Fruit fly (Drosophila melanogaster) whole organism, embryonic: ENCODE results near the gene Dpm2.
A peak's percentile ranks its signal among the peaks of the same experiment; 100 is the strongest.

ENCODE experiments used
- Atf-2 ChIP-seq: fragments of 200-800 bp; sonication (Bioruptor generic); optimal IDR thresholded peaks from 2 replicates; lab custom pipeline; 2016; ENCODE audit warnings: missing biosample characterization, missing genetic modification characterization
- Atf3 ChIP-seq: fragments of 200-800 bp; sonication (Bioruptor generic); optimal IDR thresholded peaks from 3 replicates; lab custom pipeline; 2016; ENCODE audit warnings: missing biosample characterization, missing genetic modification characterization
- Bgb ChIP-seq: fragments of 200-800 bp; sonication (Bioruptor generic); IDR thresholded peaks from 2 replicates; pipeline ENCODE4 v1.3.6; 2022; ENCODE audit warnings: missing biosample characterization, missing genetic modification characterization; ENCODE audit not compliant: partially characterized antibody
- Blimp-1 ChIP-seq: fragments of 200-800 bp; sonication (Bioruptor generic); optimal IDR thresholded peaks from 3 replicates; lab custom pipeline; 2018; ENCODE audit warnings: missing biosample characterization, missing genetic modification characterization, mild to moderate bottlenecking, moderate library complexity, missing genetic modification reagents
- CG10654 ChIP-seq: fragments of 200-800 bp; sonication (Bioruptor generic); optimal IDR thresholded peaks from 2 replicates; lab custom pipeline; 2016; ENCODE audit warnings: missing biosample characterization, missing genetic modification characterization
- CG15073 ChIP-seq: fragments of 200-800 bp; sonication (Bioruptor generic); optimal IDR thresholded peaks from 2 replicates; lab custom pipeline; 2016; ENCODE audit warnings: missing biosample characterization, missing genetic modification characterization
- CG16813 ChIP-seq: fragments of 200-800 bp; sonication (Bioruptor generic); IDR thresholded peaks from 3 replicates; pipeline ENCODE4 v1.3.6; 2022; ENCODE audit warnings: missing biosample characterization, missing genetic modification characterization; ENCODE audit not compliant: partially characterized antibody
- CG17385 ChIP-seq: fragments of 200-800 bp; sonication (Bioruptor generic); optimal IDR thresholded peaks from 3 replicates; lab custom pipeline; 2018; ENCODE audit warnings: missing biosample characterization, mild to moderate bottlenecking, missing genetic modification characterization
- CG30403 ChIP-seq: fragments of 200-800 bp; sonication (Bioruptor generic); optimal IDR thresholded peaks from 3 replicates; lab custom pipeline; 2016; ENCODE audit warnings: missing biosample characterization, missing genetic modification characterization
- CG31388 ChIP-seq: fragments of 200-800 bp; sonication (Bioruptor generic); optimal IDR thresholded peaks from 2 replicates; lab custom pipeline; 2016; ENCODE audit warnings: missing biosample characterization, missing genetic modification characterization
- CG3163 ChIP-seq: fragments of 200-800 bp; sonication (Bioruptor generic); optimal IDR thresholded peaks from 3 replicates; lab custom pipeline; 2016; ENCODE audit warnings: missing biosample characterization, missing genetic modification characterization
- CG4282 ChIP-seq: fragments of 200-800 bp; sonication (Bioruptor generic); optimal IDR thresholded peaks from 2 replicates; lab custom pipeline; 2016; ENCODE audit warnings: missing biosample characterization, missing genetic modification characterization
- CG4404 ChIP-seq: fragments of 200-800 bp; sonication (Bioruptor generic); IDR thresholded peaks from 2 replicates; pipeline ENCODE4 v1.3.6; 2022; ENCODE audit warnings: missing biosample characterization, missing genetic modification characterization
- CG6272 ChIP-seq: fragments of 200-800 bp; sonication (Bioruptor generic); IDR thresholded peaks from 2 replicates; pipeline ENCODE4 v1.3.6; 2022; ENCODE audit warnings: missing biosample characterization, missing genetic modification characterization
- CG7839 ChIP-seq: fragments of 200-800 bp; sonication (Bioruptor generic); optimal IDR thresholded peaks from 3 replicates; lab custom pipeline; 2018; ENCODE audit warnings: missing biosample characterization, mild to moderate bottlenecking, missing genetic modification characterization, moderate library complexity
- CG8089 ChIP-seq: fragments of 200-800 bp; sonication (Bioruptor generic); optimal IDR thresholded peaks from 3 replicates; lab custom pipeline; 2016; ENCODE audit warnings: missing biosample characterization, missing genetic modification characterization
- CG9215 ChIP-seq: fragments of 200-800 bp; sonication (Bioruptor generic); IDR thresholded peaks from 2 replicates; pipeline ENCODE4 v1.3.6; 2022; ENCODE audit warnings: missing biosample characterization, missing genetic modification characterization
- Drgx ChIP-seq: fragments of 200-800 bp; sonication (Bioruptor generic); IDR thresholded peaks from 2 replicates; pipeline ENCODE4 v1.3.6; 2022; ENCODE audit warnings: missing biosample characterization, missing genetic modification characterization
- Fer1 ChIP-seq: fragments of 200-800 bp; sonication (Bioruptor generic); optimal IDR thresholded peaks from 2 replicates; lab custom pipeline; 2017; ENCODE audit warnings: missing biosample characterization, mild to moderate bottlenecking, missing genetic modification characterization
- H15 ChIP-seq: fragments of 200-800 bp; sonication (Bioruptor generic); IDR thresholded peaks from 3 replicates; pipeline ENCODE4 v1.3.6; 2022; ENCODE audit warnings: missing biosample characterization, missing genetic modification characterization
- H2.0 ChIP-seq: fragments of 200-800 bp; sonication (Bioruptor generic); IDR thresholded peaks from 2 replicates; pipeline ENCODE4 v1.3.6; 2022; ENCODE audit warnings: missing biosample characterization, missing genetic modification characterization
- HLH3B ChIP-seq: fragments of 200-800 bp; sonication (Bioruptor generic); IDR thresholded peaks from 2 replicates; pipeline ENCODE4 v1.3.6; 2022; ENCODE audit warnings: missing biosample characterization, missing genetic modification characterization
- HLH4C ChIP-seq: fragments of 200-800 bp; sonication (Bioruptor generic); IDR thresholded peaks from 3 replicates; pipeline ENCODE4 v1.3.6; 2022; ENCODE audit warnings: missing biosample characterization, missing genetic modification characterization; ENCODE audit not compliant: partially characterized antibody
- Hand ChIP-seq: fragments of 200-800 bp; sonication (Bioruptor generic); optimal IDR thresholded peaks from 2 replicates; lab custom pipeline; 2017; ENCODE audit warnings: mild to moderate bottlenecking, missing biosample characterization, missing genetic modification reagents, missing genetic modification characterization
- Jarid2 ChIP-seq: fragments of 200-800 bp; sonication (Bioruptor generic); optimal IDR thresholded peaks from 3 replicates; lab custom pipeline; 2017; ENCODE audit warnings: mild to moderate bottlenecking, missing biosample characterization, missing genetic modification reagents, missing genetic modification characterization
- Max ChIP-seq: fragments of 200-800 bp; sonication (Bioruptor generic); optimal IDR thresholded peaks from 2 replicates; lab custom pipeline; 2016; ENCODE audit warnings: missing biosample characterization, mild to moderate bottlenecking, missing genetic modification characterization
- Meics ChIP-seq: fragments of 200-800 bp; sonication (Bioruptor generic); optimal IDR thresholded peaks from 2 replicates; lab custom pipeline; 2017; ENCODE audit warnings: missing biosample characterization, mild to moderate bottlenecking, missing genetic modification characterization
- Myb ChIP-seq: fragments of 200-800 bp; sonication (Bioruptor generic); optimal IDR thresholded peaks from 2 replicates; lab custom pipeline; 2016; ENCODE audit warnings: missing biosample characterization, missing genetic modification characterization
- NfI ChIP-seq: fragments of 200-800 bp; sonication (Bioruptor generic); optimal IDR thresholded peaks from 3 replicates; lab custom pipeline; 2018; ENCODE audit warnings: missing biosample characterization, mild to moderate bottlenecking, missing genetic modification characterization, moderate library complexity
- Pdp1 ChIP-seq, 2 experiments: fragments of 200-800 bp; sonication (Bioruptor generic); optimal IDR thresholded peaks; 3 replicates each; lab custom pipeline; 2016; ENCODE audit warnings: missing biosample characterization in 2 of 2, missing genetic modification characterization in 2 of 2, mild to moderate bottlenecking in 1 of 2, moderate library complexity in 1 of 2
- Sry-β ChIP-seq: fragments of 200-800 bp; sonication (Bioruptor generic); optimal IDR thresholded peaks from 2 replicates; lab custom pipeline; 2018; ENCODE audit warnings: missing biosample characterization, mild to moderate bottlenecking, missing genetic modification characterization, moderate library complexity
- Tbp ChIP-seq: fragments of >200 bp; optimal IDR thresholded peaks from 2 replicates; lab custom pipeline; 2018; ENCODE audit warnings: missing biosample characterization, missing genetic modification characterization
- Trl ChIP-seq, 3 experiments: fragments of >200 bp in 2 of 3; fragments of 200-800 bp in 1 of 3; sonication (Bioruptor generic) in 1 of 3; optimal IDR thresholded peaks; 2 replicates in 1 of 3; 3 replicates in 2 of 3; lab custom pipeline; 2016 to 2017; ENCODE audit warnings: missing biosample characterization in 1 of 3, missing genetic modification characterization in 1 of 3
- aop ChIP-seq: fragments of 200-800 bp; sonication (Bioruptor generic); IDR thresholded peaks from 2 replicates; pipeline ENCODE4 v1.3.6; 2022; ENCODE audit warnings: missing biosample characterization, missing genetic modification characterization
- ara ChIP-seq: fragments of 200-800 bp; sonication (Bioruptor generic); IDR thresholded peaks from 2 replicates; pipeline ENCODE4 v1.3.6; 2022; ENCODE audit warnings: missing biosample characterization, missing genetic modification characterization
- az2 ChIP-seq: fragments of 200-800 bp; sonication (Bioruptor generic); optimal IDR thresholded peaks from 3 replicates; lab custom pipeline; 2016; ENCODE audit warnings: missing biosample characterization, missing genetic modification characterization
- cwo ChIP-seq: fragments of 200-800 bp; sonication (Bioruptor generic); optimal IDR thresholded peaks from 3 replicates; lab custom pipeline; 2017; ENCODE audit warnings: missing biosample characterization, missing genetic modification characterization, mild to moderate bottlenecking, moderate library complexity, missing genetic modification reagents
- fd64A ChIP-seq: fragments of 200-800 bp; sonication (Bioruptor generic); optimal IDR thresholded peaks from 3 replicates; lab custom pipeline; 2018; ENCODE audit warnings: missing biosample characterization, mild to moderate bottlenecking, missing genetic modification characterization
- fru ChIP-seq: fragments of >200 bp; optimal IDR thresholded peaks from 2 replicates; lab custom pipeline; 2017
- ind ChIP-seq: fragments of 200-800 bp; sonication (Bioruptor generic); optimal IDR thresholded peaks from 3 replicates; lab custom pipeline; 2016; ENCODE audit warnings: missing biosample characterization, missing genetic modification characterization
- odd ChIP-seq: fragments of 200-800 bp; sonication (Bioruptor generic); optimal IDR thresholded peaks from 2 replicates; lab custom pipeline; 2017; ENCODE audit warnings: missing biosample characterization, mild to moderate bottlenecking, missing genetic modification characterization
- pfk ChIP-seq: fragments of 200-800 bp; sonication (Bioruptor generic); optimal IDR thresholded peaks from 2 replicates; lab custom pipeline; 2018; ENCODE audit warnings: missing biosample characterization, mild to moderate bottlenecking, missing genetic modification characterization, moderate library complexity
- prd ChIP-seq, 3 experiments: fragments of >200 bp in 2 of 3; fragments of 200-800 bp in 1 of 3; sonication (Bioruptor generic) in 1 of 3; optimal IDR thresholded peaks in 2 of 3; IDR thresholded peaks in 1 of 3; 2 replicates in 2 of 3; 3 replicates in 1 of 3; pipeline versions ENCODE4 v1.3.6 to Lab custom; 2017 to 2022; ENCODE audit warnings: missing biosample characterization in 1 of 3, missing genetic modification characterization in 1 of 3
- sens ChIP-seq: fragments of 200-800 bp; sonication (Bioruptor generic); peaks from one replicate; lab custom pipeline; 2016; ENCODE audit warnings: missing biosample characterization, missing genetic modification characterization
- sim ChIP-seq: fragments of 200-800 bp; sonication (Bioruptor generic); IDR thresholded peaks from 2 replicates; pipeline ENCODE4 v1.3.6; 2022; ENCODE audit warnings: missing biosample characterization, missing genetic modification characterization
- so ChIP-seq: fragments of 200-800 bp; sonication (Bioruptor generic); IDR thresholded peaks from 3 replicates; pipeline ENCODE4 v1.3.6; 2022; ENCODE audit warnings: missing biosample characterization, missing genetic modification characterization
- usp ChIP-seq: fragments of >200 bp; optimal IDR thresholded peaks from 2 replicates; lab custom pipeline; 2017; ENCODE audit warnings: missing biosample characterization, missing genetic modification characterization
- vfl ChIP-seq: fragments of 200-800 bp; sonication (Bioruptor generic); optimal IDR thresholded peaks from 2 replicates; lab custom pipeline; 2016; ENCODE audit warnings: missing biosample characterization, missing genetic modification characterization
- zen2 ChIP-seq: fragments of 200-800 bp; sonication (Bioruptor generic); IDR thresholded peaks from 3 replicates; pipeline ENCODE4 v1.3.6; 2022; ENCODE audit warnings: missing biosample characterization, missing genetic modification characterization; ENCODE audit not compliant: partially characterized antibody

Gene Dpm2

DNA sequence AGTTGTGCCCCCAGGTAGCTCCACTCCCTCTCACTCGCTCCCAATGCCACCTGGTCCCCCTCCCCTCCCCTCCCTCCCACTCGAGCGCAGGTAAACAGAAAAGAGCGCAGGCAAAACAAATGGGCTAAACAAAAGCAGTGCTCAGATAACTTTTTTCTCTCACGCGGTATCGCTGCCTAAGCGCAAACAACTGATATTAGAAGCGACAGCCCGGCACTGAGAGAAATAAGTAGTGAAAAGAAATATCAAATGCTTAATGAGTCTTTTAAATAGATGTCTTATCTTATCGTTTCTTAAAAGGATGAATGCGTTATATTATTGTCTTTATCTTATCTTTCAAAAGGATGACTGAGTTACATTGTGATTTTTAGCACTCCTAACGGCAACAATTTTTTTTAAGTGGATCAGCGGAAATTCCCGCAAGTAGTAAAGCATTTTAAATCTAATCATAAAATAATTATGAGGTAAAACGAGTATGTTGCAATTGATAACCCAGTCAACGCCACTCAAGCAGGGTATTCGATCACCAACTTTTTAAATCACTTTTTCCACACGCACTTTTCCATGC, 18.1 kb upstream of the Dpm2 start (continued):
- no peak for TF ChIP-seq Tbp (GFP tag; lab: Kevin White, UChicago)
- TF ChIP-seq ara (GFP tag; lab: Robert Waterston, UW), result peak; percentile 85
- peak; percentile 92 for TF ChIP-seq cwo (GFP tag; lab: Kevin White, UChicago)
- TF ChIP-seq sens (GFP tag; lab: Kevin White, UChicago), result peak; percentile 99
- peak; percentile 28 for TF ChIP-seq Sry-β
- no peak for TF ChIP-seq fru (lab: Kevin White, UChicago)
- TF ChIP-seq vfl (GFP tag; lab: Kevin White, UChicago), result peak; percentile 73
- TF ChIP-seq Fer1 (GFP tag; lab: Kevin White, UChicago), result peak; percentile 96
- TF ChIP-seq HLH4C (GFP tag; lab: Robert Waterston, UW), result no peak
- peak; percentile 88 for TF ChIP-seq CG6272 (GFP tag; lab: Robert Waterston, UW)
- TF ChIP-seq CG30403 (GFP tag; lab: Kevin White, UChicago), result peak; percentile 93
- peak; percentile 91 for TF ChIP-seq ind (GFP tag; lab: Kevin White, UChicago)
- peak; percentile 53 for TF ChIP-seq CG4282
- peak; percentile 93 for TF ChIP-seq so (GFP tag; lab: Robert Waterston, UW)
- TF ChIP-seq Jarid2 (GFP tag; lab: Kevin White, UChicago), result peak; percentile 67
- peak; percentile 95 for TF ChIP-seq CG7839 (tag; lab: Kevin White, UChicago)
- TF ChIP-seq Pdp1 (GFP tag; optimal IDR thresholded peaks at IDR 0.05; lab: Kevin White, UChicago), result peak; percentile 86 to 89
- peak; percentile 55; the same call in 1 of the 2 replicates for TF ChIP-seq aop (GFP tag; lab: Robert Waterston, UW)
- peak; percentile 87 for TF ChIP-seq Atf3 (GFP tag; lab: Kevin White, UChicago)
- peak; percentile 86 for TF ChIP-seq Atf-2
- TF ChIP-seq odd (GFP tag; lab: Kevin White, UChicago), result peak; percentile 91
- no peak for TF ChIP-seq CG16813 (GFP tag; lab: Robert Waterston, UW)
- TF ChIP-seq Blimp-1, result peak; percentile 91
- TF ChIP-seq Meics, result peak; percentile 92
- TF ChIP-seq Bgb (GFP tag; lab: Robert Waterston, UW), result no peak; the same call in 1 of the 2 replicates
- TF ChIP-seq CG15073 (GFP tag; lab: Kevin White, UChicago), result peak; percentile 66
- TF ChIP-seq usp, result no peak
- TF ChIP-seq Hand (GFP tag; lab: Kevin White, UChicago), result peak; percentile 77
- TF ChIP-seq Myb (GFP tag; lab: Kevin White, UChicago), result peak; percentile 68
- peak; percentile 91 for TF ChIP-seq CG17385 (GFP tag; lab: Kevin White, UChicago)
- TF ChIP-seq HLH3B (GFP tag; lab: Robert Waterston, UW), result peak; percentile 90
- peak; percentile 91 for TF ChIP-seq az2
- TF ChIP-seq H15 (GFP tag; lab: Robert Waterston, UW), result peak; percentile 86
- peak; percentile 59 for TF ChIP-seq CG4404 (GFP tag; lab: Robert Waterston, UW)
- peak; percentile 84 for TF ChIP-seq sim
- peak; percentile 81 for TF ChIP-seq CG10654 (GFP tag; lab: Kevin White, UChicago)
- TF ChIP-seq Drgx, result peak; percentile 73
- TF ChIP-seq CG8089, result peak; percentile 81
- peak; percentile 74 for TF ChIP-seq CG3163 (GFP tag; lab: Kevin White, UChicago)
- peak; percentile 60 for TF ChIP-seq fd64A (GFP tag; lab: Kevin White, UChicago)
- TF ChIP-seq Trl (optimal IDR thresholded peaks at IDR 0.05; lab: Kevin White, UChicago), result peak; percentile 10 to 46
- TF ChIP-seq Trl (GFP tag; optimal IDR thresholded peaks at IDR 0.05; lab: Kevin White, UChicago), result peak; percentile 83
- TF ChIP-seq H2.0, result peak; percentile 89
- TF ChIP-seq pfk (GFP tag; lab: Kevin White, UChicago), result no peak
- TF ChIP-seq zen2 (GFP tag; lab: Robert Waterston, UW), result no peak
- peak; percentile 69 for TF ChIP-seq CG9215 (GFP tag; lab: Robert Waterston, UW)
- TF ChIP-seq NfI (GFP tag; lab: Kevin White, UChicago), result peak; percentile 89
- TF ChIP-seq CG31388, result peak; percentile 85
- TF ChIP-seq Max (GFP tag; lab: Kevin White, UChicago), result peak; percentile 89
- no peak for TF ChIP-seq prd (optimal IDR thresholded peaks at IDR 0.05; lab: Kevin White, UChicago)
- peak; percentile 91 for TF ChIP-seq prd (GFP tag; IDR thresholded peaks at IDR 0.05; lab: Robert Waterston, UW)
